Worm (Caenorhabditis elegans): Measurements from ENCODE around the gene lgc-12.

ce11 chrIII:7554697-7555145 lies 7.3 kb upstream of the lgc-12 start:
- TF ChIP-seq ref-1 (GFP tag; conservative IDR thresholded peaks at IDR 0.05) (no peak), flt-1 (GFP tag; IDR thresholded peaks at IDR 0.05) (no peak)

Measured in whole organism, midembryonic.